Worm (Caenorhabditis elegans) whole organism, mixed stage, embryonic: ENCODE data around the gene T01B11.1.

Experiments
- nhr-12 ChIP-seq: fragments of 150-350 bp; optimal IDR thresholded peaks from 2 replicates; lab custom pipeline; 2014; ENCODE audit warnings: missing biosample characterization, missing genetic modification characterization
- tbx-8 ChIP-seq: fragments of 200-800 bp; sonication (Bioruptor generic); optimal IDR thresholded peaks from 2 replicates; lab custom pipeline; 2018; ENCODE audit warnings: mild to moderate bottlenecking, missing genetic modification characterization, moderate library complexity, missing compliant biosample characterization
- unc-39 ChIP-seq: fragments of 150-350 bp; optimal IDR thresholded peaks from 2 replicates; lab custom pipeline; 2014; ENCODE audit warnings: missing biosample characterization, missing genetic modification characterization

- TF ChIP-seq nhr-12 (tag; lab: Kevin White, UChicago) (no peak), unc-39 (tag; lab: Kevin White, UChicago) (no peak), tbx-8 (GFP tag; lab: Kevin White, UChicago) (no peak)
These were observed 13.2 kb downstream of the T01B11.1 start, which contains the start of gene ant-1.4 for ce11 chrIV:8460208-8460607.
